Worm (Caenorhabditis elegans) whole organism, L4/young adult: ENCODE measurements around the gene yif-1.

Experiments used
- dao-5 ChIP-seq: sonication (generic microtip); optimal IDR thresholded peaks from 2 replicates; lab custom pipeline; 2016; ENCODE audit warnings: missing genotype, missing genetic modification characterization, moderate library complexity, missing compliant biosample characterization
- him-1 ChIP-seq: sonication (generic microtip); optimal IDR thresholded peaks from 2 replicates; lab custom pipeline; 2016; ENCODE audit warnings: missing genotype, missing genetic modification reagents, missing genetic modification characterization, missing compliant biosample characterization

ce11 chrV:10031384-10032171, 23.1 kb downstream of the yif-1 start:
- TF ChIP-seq him-1 (no peak), dao-5 (no peak)
